Fruit fly (Drosophila melanogaster) whole organism, wandering third instar larva: ENCODE results near the gene CG32813.
A peak's percentile ranks its signal among the peaks of the same experiment; 100 is the strongest.

Experiments
- Dfd ChIP-seq: fragments of >200 bp; optimal IDR thresholded peaks from 2 replicates; lab custom pipeline; 2017; ENCODE audit warnings: missing biosample characterization, missing genetic modification characterization
- Dif ChIP-seq: fragments of 200-275, 200-300 bp; sonication (Bioruptor generic); optimal IDR thresholded peaks from 2 replicates; lab custom pipeline; 2018; ENCODE audit warnings: missing biosample characterization, missing genetic modification characterization; ENCODE audit not compliant: partially characterized antibody
- Hr83 ChIP-seq: fragments of 200-300 bp; sonication (Bioruptor generic); optimal IDR thresholded peaks from 2 replicates; lab custom pipeline; 2016; ENCODE audit warnings: missing biosample characterization, mild to moderate bottlenecking, missing genetic modification characterization, moderate library complexity; ENCODE audit not compliant: poor library complexity, severe bottlenecking
- fru ChIP-seq: fragments of 200-800 bp; sonication (Bioruptor generic); optimal IDR thresholded peaks from 3 replicates; lab custom pipeline; 2016; ENCODE audit warnings: missing biosample characterization, mild to moderate bottlenecking, missing genetic modification characterization
- h ChIP-seq: fragments of 200-800 bp; sonication (Bioruptor generic); optimal IDR thresholded peaks from 3 replicates; lab custom pipeline; 2016; ENCODE audit warnings: missing biosample characterization, mild to moderate bottlenecking, missing genetic modification characterization
- lola ChIP-seq: fragments of >200 bp; optimal IDR thresholded peaks from 2 replicates; lab custom pipeline; 2017; ENCODE audit warnings: missing biosample characterization, missing genetic modification characterization
- usp ChIP-seq: fragments of >200 bp; optimal IDR thresholded peaks from 2 replicates; lab custom pipeline; 2017; ENCODE audit warnings: missing biosample characterization, missing genetic modification characterization
- woc ChIP-seq: sonication (Bioruptor generic); optimal IDR thresholded peaks from 2 replicates; lab custom pipeline; 2016; ENCODE audit warnings: missing biosample characterization, mild to moderate bottlenecking, missing genetic modification characterization

DNA sequence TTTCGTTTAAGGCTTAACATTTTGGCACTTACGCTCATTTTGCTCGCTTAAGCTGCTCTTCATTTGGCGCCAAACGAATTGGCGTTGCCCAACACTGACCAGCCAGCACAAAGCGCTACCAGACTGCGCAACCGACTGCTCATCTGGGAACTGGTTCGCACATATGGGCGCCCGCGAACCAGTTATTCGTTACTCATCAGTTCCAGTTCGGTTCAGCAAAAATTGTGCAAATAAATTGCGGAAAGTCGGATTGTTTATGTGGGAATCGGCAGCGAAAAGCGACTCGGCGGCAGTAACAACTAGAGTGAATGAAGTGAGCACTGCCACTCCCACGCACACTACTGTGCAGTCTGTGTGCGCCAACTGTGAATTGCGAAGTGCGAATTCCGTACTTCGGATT, 12.2 kb downstream of the CG32813 start, which contains the start of gene Rilpl:
- no peak for TF ChIP-seq woc (GFP tag; lab: Kevin White, UChicago)
- TF ChIP-seq lola (GFP tag; lab: Kevin White, UChicago): no peak
- TF ChIP-seq fru (GFP tag; lab: Kevin White, UChicago): peak; percentile 22
- no peak for TF ChIP-seq usp (GFP tag; lab: Kevin White, UChicago)
- TF ChIP-seq h: peak; percentile 45
- TF ChIP-seq Dif: no peak
- TF ChIP-seq Hr83: no peak
- no peak for TF ChIP-seq Dfd
